Fruit fly (Drosophila melanogaster): Measurements from ENCODE around the gene CG8209.

The CG8209 gene

DNA sequence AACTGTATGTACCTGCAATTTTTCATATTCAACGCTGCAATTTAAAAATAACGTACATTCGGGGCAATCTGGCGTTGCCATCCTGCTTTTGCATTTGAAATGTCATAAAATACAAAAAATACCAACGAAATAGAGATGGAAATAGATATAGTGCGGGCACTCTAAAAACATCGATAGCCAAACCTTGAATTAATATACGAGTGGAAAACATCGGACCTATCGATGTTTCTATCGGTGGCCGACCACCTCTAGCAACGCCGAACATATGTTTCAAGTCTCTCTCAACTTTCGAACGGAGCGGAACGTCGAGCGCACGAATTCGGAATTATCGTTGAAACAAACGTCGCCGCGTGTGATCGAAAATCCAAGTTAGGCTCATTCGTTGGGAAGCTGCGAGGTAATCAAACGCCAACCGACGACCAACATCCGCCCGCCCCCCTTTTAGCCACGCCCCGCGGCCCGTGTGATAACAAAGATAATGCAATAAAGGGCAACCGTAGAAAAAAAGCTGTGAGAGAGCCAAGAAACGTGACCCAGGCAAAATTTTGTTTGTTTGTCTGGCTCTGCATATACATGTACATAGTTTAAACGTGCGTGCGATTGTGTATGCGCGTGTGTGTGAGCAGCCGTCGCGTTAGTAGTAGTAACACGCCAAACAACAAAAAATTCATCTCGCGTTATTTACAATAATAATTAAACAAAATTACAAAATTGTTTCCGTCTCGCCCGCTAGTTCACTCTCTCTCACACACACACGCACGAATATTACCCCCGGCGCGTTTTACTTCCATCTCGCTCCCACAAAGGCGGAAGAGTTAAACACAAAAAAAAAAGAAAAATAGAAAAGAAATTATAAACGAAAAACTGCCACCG is 2.8 kb downstream of the CG8209 start, which contains the start of gene nmo (continued):
- TF ChIP-seq ara (GFP tag; IDR thresholded peaks at IDR 0.05): no peak
- no peak for TF ChIP-seq vvl (GFP tag; IDR thresholded peaks at IDR 0.05)
- no peak for TF ChIP-seq CG10431 (GFP tag; optimal IDR thresholded peaks at IDR 0.05)
- no peak for TF ChIP-seq fd102C (GFP tag; optimal IDR thresholded peaks at IDR 0.05)
- TF ChIP-seq CG32532 (GFP tag; IDR thresholded peaks at IDR 0.05): no peak
- TF ChIP-seq CG12236 (GFP tag; optimal IDR thresholded peaks at IDR 0.05): no peak
- TF ChIP-seq az2 (GFP tag; optimal IDR thresholded peaks at IDR 0.05): no peak
- TF ChIP-seq bbx (GFP tag; IDR thresholded peaks at IDR 0.05; ENCODE audit: partially characterized antibody): no peak
- peak; percentile 78 for TF ChIP-seq sqz (GFP tag; optimal IDR thresholded peaks at IDR 0.05)
- TF ChIP-seq Ada2b (GFP tag; IDR thresholded peaks at IDR 0.05): no peak
- peak; percentile 42 for TF ChIP-seq Nf-YC (tag; optimal IDR thresholded peaks at IDR 0.05)
- no peak for TF ChIP-seq emc (GFP tag; optimal IDR thresholded peaks at IDR 0.05)
- no peak for TF ChIP-seq CG12219 (GFP tag; optimal IDR thresholded peaks at IDR 0.05)
- peak; percentile 5 for TF ChIP-seq Max (GFP tag; optimal IDR thresholded peaks at IDR 0.05)
- no peak for TF ChIP-seq seq (GFP tag; IDR thresholded peaks at IDR 0.05)
- no peak for TF ChIP-seq NFAT (GFP tag; IDR thresholded peaks at IDR 0.05)
- peak; percentile 43 for TF ChIP-seq CG13894 (tag; optimal IDR thresholded peaks at IDR 0.05)
- TF ChIP-seq CG14050 (GFP tag; IDR thresholded peaks at IDR 0.05): no peak
- no peak for TF ChIP-seq btn (GFP tag; optimal IDR thresholded peaks at IDR 0.05)
- TF ChIP-seq CG7839 (tag; optimal IDR thresholded peaks at IDR 0.05): peak; percentile 18
- TF ChIP-seq usp (GFP tag; optimal IDR thresholded peaks at IDR 0.05): no peak
- no peak for TF ChIP-seq CG32767 (GFP tag; IDR thresholded peaks at IDR 0.05)
- TF ChIP-seq CG6791 (GFP tag; IDR thresholded peaks at IDR 0.05; ENCODE audit: partially characterized antibody): no peak
- no peak for TF ChIP-seq Xbp1 (GFP tag; optimal IDR thresholded peaks at IDR 0.05)
- peak; percentile 10 for TF ChIP-seq Deaf1 (tag; optimal IDR thresholded peaks at IDR 0.05)
- TF ChIP-seq Rx (GFP tag; IDR thresholded peaks at IDR 0.05): no peak
- no peak for TF ChIP-seq croc (GFP tag; conservative IDR thresholded peaks at IDR 0.05)
- no peak for TF ChIP-seq CG13775 (GFP tag; optimal IDR thresholded peaks at IDR 0.05)
- no peak for TF ChIP-seq CG14860 (GFP tag; IDR thresholded peaks at IDR 0.05; ENCODE audit: partially characterized antibody)
- TF ChIP-seq ttk (GFP tag; IDR thresholded peaks at IDR 0.05): no peak
- TF ChIP-seq vnd (GFP tag; IDR thresholded peaks at IDR 0.05; ENCODE audit: partially characterized antibody): no peak
- TF ChIP-seq her (GFP tag; optimal IDR thresholded peaks at IDR 0.05): no peak
- no peak for TF ChIP-seq tll (GFP tag; optimal IDR thresholded peaks at IDR 0.05)
- no peak for TF ChIP-seq jigr1 (GFP tag; IDR thresholded peaks at IDR 0.05)
- no peak for TF ChIP-seq Usf (GFP tag; optimal IDR thresholded peaks at IDR 0.05)
- no peak for TF ChIP-seq CG2202 (tag; optimal IDR thresholded peaks at IDR 0.05)
- TF ChIP-seq shn (GFP tag; optimal IDR thresholded peaks at IDR 0.05): no peak
- TF ChIP-seq BtbVII (GFP tag; optimal IDR thresholded peaks at IDR 0.05): peak; percentile 35
- TF ChIP-seq luna (GFP tag; optimal IDR thresholded peaks at IDR 0.05): peak; percentile 28
- no peak for TF ChIP-seq dan (GFP tag; IDR thresholded peaks at IDR 0.05)
- no peak for TF ChIP-seq CG13287 (GFP tag; IDR thresholded peaks at IDR 0.05; ENCODE audit: partially characterized antibody)
- TF ChIP-seq Gsc (GFP tag; IDR thresholded peaks at IDR 0.05): no peak
- TF ChIP-seq Trl (optimal IDR thresholded peaks at IDR 0.05): peak in 1 of 2 experiments; percentile 37
- peak; percentile 52 for TF ChIP-seq Trl (GFP tag; optimal IDR thresholded peaks at IDR 0.05)
- TF ChIP-seq CG31365 (tag; optimal IDR thresholded peaks at IDR 0.05): peak; percentile 24
- no peak for TF ChIP-seq CG14965 (GFP tag; optimal IDR thresholded peaks at IDR 0.05; ENCODE audit: borderline replicate concordance)
- TF ChIP-seq NC2α (GFP tag; optimal IDR thresholded peaks at IDR 0.05): no peak
- no peak for TF ChIP-seq CG6654 (GFP tag; optimal IDR thresholded peaks at IDR 0.05)
- peak; percentile 19 for TF ChIP-seq nerfin-1 (tag; optimal IDR thresholded peaks at IDR 0.05)
- TF ChIP-seq Opbp (GFP tag; IDR thresholded peaks at IDR 0.05; ENCODE audit: partially characterized antibody): no peak
